Fruit fly (Drosophila melanogaster) whole organism, embryonic: ENCODE data around the gene RpL24.

ENCODE experiments used
- Adf1 ChIP-seq: fragments of 200-800 bp; sonication (Bioruptor generic); IDR thresholded peaks from 2 replicates; pipeline ENCODE4 v1.3.6; 2022; ENCODE audit warnings: missing biosample characterization, missing genetic modification characterization
- Bteb2 ChIP-seq: fragments of 200-800 bp; sonication (Bioruptor generic); optimal IDR thresholded peaks from 2 replicates; lab custom pipeline; 2016; ENCODE audit warnings: missing biosample characterization, missing genetic modification characterization
- CG10274 ChIP-seq: fragments of 200-800 bp; sonication (Bioruptor generic); optimal IDR thresholded peaks from 3 replicates; lab custom pipeline; 2017; ENCODE audit warnings: missing biosample characterization, mild to moderate bottlenecking, missing genetic modification characterization
- CG10979 ChIP-seq: fragments of 200-800 bp; sonication (Bioruptor generic); optimal IDR thresholded peaks from 2 replicates; lab custom pipeline; 2018; ENCODE audit warnings: missing biosample characterization, mild to moderate bottlenecking, missing genetic modification characterization, moderate library complexity
- CG11085 ChIP-seq: fragments of 200-800 bp; sonication (Bioruptor generic); IDR thresholded peaks from 2 replicates; pipeline ENCODE4 v1.3.6; 2022; ENCODE audit warnings: missing biosample characterization, missing genetic modification characterization
- CG11504 ChIP-seq: fragments of 200-800 bp; sonication (Bioruptor generic); optimal IDR thresholded peaks from 3 replicates; lab custom pipeline; 2019; ENCODE audit warnings: missing biosample characterization, mild to moderate bottlenecking, missing genetic modification characterization, moderate library complexity
- CG14050 ChIP-seq: fragments of 200-800 bp; sonication (Bioruptor generic); IDR thresholded peaks from 3 replicates; pipeline ENCODE4 v1.3.6; 2022; ENCODE audit warnings: missing biosample characterization, missing genetic modification characterization
- CG16815 ChIP-seq: fragments of 200-800 bp; sonication (Bioruptor generic); optimal IDR thresholded peaks from 3 replicates; lab custom pipeline; 2017; ENCODE audit warnings: missing biosample characterization, mild to moderate bottlenecking, missing genetic modification characterization
- CG18476 ChIP-seq: fragments of 200-800 bp; sonication (Bioruptor generic); optimal IDR thresholded peaks from 2 replicates; lab custom pipeline; 2016; ENCODE audit warnings: missing biosample characterization, mild to moderate bottlenecking, missing genetic modification characterization
- CG3065 ChIP-seq: fragments of 200-800 bp; sonication (Bioruptor generic); optimal IDR thresholded peaks from 2 replicates; lab custom pipeline; 2016; ENCODE audit warnings: missing biosample characterization, missing genetic modification characterization
- CG32532 ChIP-seq: fragments of 200-800 bp; sonication (Bioruptor generic); IDR thresholded peaks from 2 replicates; pipeline ENCODE4 v1.3.6; 2022; ENCODE audit warnings: missing biosample characterization, missing genetic modification characterization
- CG34376 ChIP-seq: fragments of 200-800 bp; sonication (Bioruptor generic); optimal IDR thresholded peaks from 2 replicates; lab custom pipeline; 2018; ENCODE audit warnings: missing biosample characterization, mild to moderate bottlenecking, missing genetic modification characterization
- CG4282 ChIP-seq: fragments of 200-800 bp; sonication (Bioruptor generic); optimal IDR thresholded peaks from 2 replicates; lab custom pipeline; 2016; ENCODE audit warnings: missing biosample characterization, missing genetic modification characterization
- CG7963 ChIP-seq: fragments of 200-800 bp; sonication (Bioruptor generic); IDR thresholded peaks from 3 replicates; pipeline ENCODE4 v1.3.6; 2022; ENCODE audit warnings: missing biosample characterization, missing genetic modification characterization; ENCODE audit not compliant: partially characterized antibody
- CG8765 ChIP-seq: fragments of 200-800 bp; sonication (Bioruptor generic); IDR thresholded peaks from 2 replicates; pipeline ENCODE4 v1.3.6; 2022; ENCODE audit warnings: missing biosample characterization, missing genetic modification characterization
- Camta ChIP-seq: fragments of 200-800 bp; sonication (Bioruptor generic); optimal IDR thresholded peaks from 2 replicates; lab custom pipeline; 2016; ENCODE audit warnings: missing biosample characterization, missing genetic modification characterization
- Dbx ChIP-seq: fragments of 200-800 bp; sonication (Bioruptor generic); IDR thresholded peaks from 3 replicates; pipeline ENCODE4 v1.3.6; 2022; ENCODE audit warnings: missing biosample characterization, missing genetic modification characterization
- Dll ChIP-seq: fragments of 200-800 bp; sonication (Bioruptor generic); IDR thresholded peaks from 4 replicates; pipeline ENCODE4 v1.3.6; 2022; ENCODE audit warnings: missing biosample characterization, missing genetic modification characterization; ENCODE audit not compliant: partially characterized antibody
- E2f1 ChIP-seq: fragments of 200-800 bp; sonication (Bioruptor generic); IDR thresholded peaks from 2 replicates; pipeline ENCODE4 v1.3.6; 2022; ENCODE audit warnings: missing biosample characterization, missing genetic modification characterization
- Ets65A ChIP-seq: fragments of 200-800 bp; sonication (Bioruptor generic); peaks from one replicate; lab custom pipeline; 2016; ENCODE audit warnings: missing biosample characterization, missing genetic modification characterization
- Ets97D ChIP-seq: fragments of 200-800 bp; sonication (Bioruptor generic); optimal IDR thresholded peaks from 3 replicates; lab custom pipeline; 2016; ENCODE audit warnings: missing biosample characterization, missing genetic modification characterization
- Fer1 ChIP-seq: fragments of 200-800 bp; sonication (Bioruptor generic); optimal IDR thresholded peaks from 2 replicates; lab custom pipeline; 2017; ENCODE audit warnings: missing biosample characterization, mild to moderate bottlenecking, missing genetic modification characterization
- HmgD ChIP-seq: fragments of 200-800 bp; sonication (Bioruptor generic); optimal IDR thresholded peaks from 3 replicates; lab custom pipeline; 2016; ENCODE audit warnings: missing biosample characterization, missing genetic modification characterization
- Myb ChIP-seq: fragments of 200-800 bp; sonication (Bioruptor generic); optimal IDR thresholded peaks from 2 replicates; lab custom pipeline; 2016; ENCODE audit warnings: missing biosample characterization, missing genetic modification characterization
- Nf-YC ChIP-seq: fragments of 200-800 bp; optimal IDR thresholded peaks from 3 replicates; lab custom pipeline; 2019; ENCODE audit warnings: missing biosample characterization, mild to moderate bottlenecking, missing genetic modification characterization, moderate library complexity
- NfI ChIP-seq: fragments of 200-800 bp; sonication (Bioruptor generic); optimal IDR thresholded peaks from 3 replicates; lab custom pipeline; 2018; ENCODE audit warnings: missing biosample characterization, mild to moderate bottlenecking, missing genetic modification characterization, moderate library complexity
- Poxn ChIP-seq: fragments of 200-800 bp; sonication (Bioruptor generic); IDR thresholded peaks from 2 replicates; pipeline ENCODE4 v1.3.6; 2022; ENCODE audit warnings: missing biosample characterization, missing genetic modification characterization
- Rfx ChIP-seq: fragments of 200-800 bp; sonication (Bioruptor generic); IDR thresholded peaks from 2 replicates; pipeline ENCODE4 v1.3.6; 2022; ENCODE audit warnings: missing biosample characterization, missing genetic modification characterization
- Side ChIP-seq: fragments of 200-800 bp; sonication (Bioruptor generic); optimal IDR thresholded peaks from 2 replicates; lab custom pipeline; 2016; ENCODE audit warnings: missing biosample characterization, missing genetic modification characterization
- Ssrp ChIP-seq: fragments of 200-800 bp; sonication (Bioruptor generic); optimal IDR thresholded peaks from 2 replicates; lab custom pipeline; 2018; ENCODE audit warnings: missing biosample characterization, mild to moderate bottlenecking, missing genetic modification characterization, moderate library complexity
- Vsx1 ChIP-seq: fragments of 200-800 bp; sonication (Bioruptor generic); optimal IDR thresholded peaks from 2 replicates; lab custom pipeline; 2017; ENCODE audit warnings: missing biosample characterization, mild to moderate bottlenecking, missing genetic modification characterization, missing genetic modification reagents
- Xbp1 ChIP-seq: fragments of 200-800 bp; sonication (Bioruptor generic); optimal IDR thresholded peaks from 3 replicates; lab custom pipeline; 2016; ENCODE audit warnings: missing biosample characterization, mild to moderate bottlenecking, missing genetic modification characterization
- al ChIP-seq: fragments of 200-800 bp; sonication (Bioruptor generic); IDR thresholded peaks from 2 replicates; pipeline ENCODE4 v1.3.6; 2022; ENCODE audit warnings: missing biosample characterization, missing genetic modification characterization
- amos ChIP-seq: fragments of 200-800 bp; sonication (Bioruptor generic); IDR thresholded peaks from 2 replicates; pipeline ENCODE4 v1.3.6; 2022; ENCODE audit warnings: missing biosample characterization, missing genetic modification characterization; ENCODE audit not compliant: partially characterized antibody
- bab2 ChIP-seq: fragments of 200-800 bp; sonication (Bioruptor generic); optimal IDR thresholded peaks from 2 replicates; lab custom pipeline; 2016; ENCODE audit warnings: missing biosample characterization, missing genetic modification characterization
- bigmax ChIP-seq: fragments of 200-800 bp; sonication (Bioruptor generic); optimal IDR thresholded peaks from 2 replicates; lab custom pipeline; 2018; ENCODE audit warnings: missing biosample characterization, mild to moderate bottlenecking, missing genetic modification characterization
- dan ChIP-seq: fragments of 200-800 bp; sonication (Bioruptor generic); IDR thresholded peaks from 2 replicates; pipeline ENCODE4 v1.3.6; 2022; ENCODE audit warnings: missing biosample characterization, missing genetic modification characterization
- en ChIP-seq: fragments of 200-800 bp; sonication (Bioruptor generic); optimal IDR thresholded peaks from 2 replicates; lab custom pipeline; 2016; ENCODE audit warnings: missing biosample characterization, missing genetic modification characterization
- gem ChIP-seq: fragments of 200-800 bp; sonication (Bioruptor generic); optimal IDR thresholded peaks from 2 replicates; lab custom pipeline; 2019; ENCODE audit warnings: missing biosample characterization, mild to moderate bottlenecking, missing genetic modification characterization, moderate library complexity
- insv ChIP-seq, 2 experiments: fragments of 200-800 bp; sonication (Bioruptor generic); optimal IDR thresholded peaks; 3 replicates each; lab custom pipeline; 2016 to 2018; ENCODE audit warnings: missing biosample characterization in 2 of 2, missing genetic modification characterization in 2 of 2
- klu ChIP-seq: fragments of 200-800 bp; sonication (Bioruptor generic); IDR thresholded peaks from 2 replicates; pipeline ENCODE4 v1.3.6; 2022; ENCODE audit warnings: missing biosample characterization, missing genetic modification characterization
- lilli ChIP-seq: fragments of 200-800 bp; sonication (Bioruptor generic); optimal IDR thresholded peaks from 3 replicates; lab custom pipeline; 2016; ENCODE audit warnings: missing biosample characterization, missing genetic modification characterization
- oc ChIP-seq: fragments of 200-800 bp; sonication (Bioruptor generic); optimal IDR thresholded peaks from 2 replicates; lab custom pipeline; 2018; ENCODE audit warnings: missing biosample characterization, mild to moderate bottlenecking, missing genetic modification characterization, moderate library complexity
- odd ChIP-seq: fragments of 200-800 bp; sonication (Bioruptor generic); optimal IDR thresholded peaks from 2 replicates; lab custom pipeline; 2017; ENCODE audit warnings: missing biosample characterization, mild to moderate bottlenecking, missing genetic modification characterization
- phol ChIP-seq: fragments of 200-800 bp; sonication (Bioruptor generic); optimal IDR thresholded peaks from 3 replicates; lab custom pipeline; 2018; ENCODE audit warnings: missing biosample characterization, mild to moderate bottlenecking, missing genetic modification characterization, moderate library complexity
- repo ChIP-seq: fragments of 200-800 bp; sonication (Bioruptor generic); optimal IDR thresholded peaks from 2 replicates; lab custom pipeline; 2016; ENCODE audit warnings: missing biosample characterization, missing genetic modification characterization
- rib ChIP-seq: fragments of 200-800 bp; sonication (Bioruptor generic); IDR thresholded peaks from 2 replicates; pipeline ENCODE4 v1.3.6; 2022; ENCODE audit warnings: missing biosample characterization, missing genetic modification characterization
- sisA ChIP-seq: fragments of 200-800 bp; sonication (Bioruptor generic); IDR thresholded peaks from 2 replicates; pipeline ENCODE4 v1.3.6; 2022; ENCODE audit warnings: missing biosample characterization, missing genetic modification characterization
- sug ChIP-seq: fragments of 200-800 bp; optimal IDR thresholded peaks from 2 replicates; lab custom pipeline; 2019; ENCODE audit warnings: missing biosample characterization, mild to moderate bottlenecking, missing genetic modification characterization, moderate library complexity
- tll ChIP-seq, 2 experiments: fragments of 200-800 bp in 1 of 2; fragments of >200 bp in 1 of 2; sonication (Bioruptor generic) in 1 of 2; optimal IDR thresholded peaks; 2 replicates each; lab custom pipeline; 2017 to 2019; ENCODE audit warnings: missing biosample characterization in 2 of 2, missing genetic modification characterization in 2 of 2, mild to moderate bottlenecking in 1 of 2, moderate library complexity in 1 of 2
- twi ChIP-seq: fragments of 200-800 bp; optimal IDR thresholded peaks from 2 replicates; lab custom pipeline; 2019; ENCODE audit warnings: missing biosample characterization, mild to moderate bottlenecking, missing genetic modification characterization, moderate library complexity

The RpL24 gene

DNA sequence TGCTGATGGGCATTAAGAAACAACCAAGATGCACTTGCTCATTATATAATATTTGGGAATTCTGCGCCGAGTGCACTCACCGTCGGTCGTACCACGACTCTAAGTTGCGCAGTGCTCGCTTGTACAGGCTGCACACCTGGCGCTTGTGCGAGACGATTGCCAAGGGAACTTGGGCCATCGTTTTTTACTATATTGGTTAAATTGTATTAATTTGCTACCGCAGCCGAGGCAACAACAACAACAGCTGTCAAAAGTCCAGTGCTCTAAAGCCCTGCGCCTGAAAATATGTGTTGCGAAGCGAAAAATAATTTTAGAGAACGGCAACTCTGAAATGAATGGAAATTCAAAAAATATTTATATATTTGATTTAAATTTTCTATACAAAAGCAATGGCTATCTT is 24.2 kb downstream of the RpL24 start, which contains the start of gene ND-B22 (continued):
- no peak for TF ChIP-seq insv (GFP tag; optimal IDR thresholded peaks at IDR 0.05; lab: Kevin White, UChicago)
- TF ChIP-seq Fer1: peak; percentile 61
- TF ChIP-seq HmgD (GFP tag; lab: Kevin White, UChicago): no peak
- TF ChIP-seq E2f1 (GFP tag; lab: Robert Waterston, UW): no peak
- peak; percentile 37; the same call in 1 of the 4 replicates for TF ChIP-seq Dll
- TF ChIP-seq Xbp1: peak; percentile 55
- TF ChIP-seq CG8765 (GFP tag; lab: Robert Waterston, UW): no peak
- peak; percentile 8 for TF ChIP-seq repo (GFP tag; lab: Kevin White, UChicago)
- TF ChIP-seq klu (GFP tag; lab: Robert Waterston, UW): no peak
- TF ChIP-seq Rfx: peak; percentile 70
- peak; percentile 57 for TF ChIP-seq CG32532 (GFP tag; lab: Robert Waterston, UW)
- peak; percentile 67 for TF ChIP-seq lilli (GFP tag; lab: Kevin White, UChicago)
- no peak for TF ChIP-seq sisA
- TF ChIP-seq sug: peak; percentile 53
- no peak for TF ChIP-seq rib (GFP tag; lab: Robert Waterston, UW)
- TF ChIP-seq gem (tag; lab: Kevin White, UChicago): peak; percentile 43
- TF ChIP-seq CG16815 (GFP tag; lab: Kevin White, UChicago): no peak
- TF ChIP-seq amos (GFP tag; lab: Robert Waterston, UW): peak; percentile 30; the same call in 1 of the 2 replicates
- no peak; the same call in 1 of the 2 replicates for TF ChIP-seq Adf1 (GFP tag; lab: Robert Waterston, UW)
- no peak for TF ChIP-seq en
- peak; percentile 71 for TF ChIP-seq Ets97D (GFP tag; lab: Kevin White, UChicago)
- TF ChIP-seq al: no peak
- no peak for TF ChIP-seq tll (GFP tag; optimal IDR thresholded peaks at IDR 0.05; lab: Kevin White, UChicago)
- TF ChIP-seq CG18476 (GFP tag; lab: Kevin White, UChicago): peak; percentile 1
- peak; percentile 73 for TF ChIP-seq Myb (GFP tag; lab: Kevin White, UChicago)
- TF ChIP-seq odd (GFP tag; lab: Kevin White, UChicago): peak; percentile 32
- TF ChIP-seq Bteb2: peak; percentile 8
- peak; percentile 6 for TF ChIP-seq bab2 (GFP tag; lab: Kevin White, UChicago)
- no peak for TF ChIP-seq Camta (GFP tag; lab: Kevin White, UChicago)
- peak; percentile 22 for TF ChIP-seq CG10979
- no peak for TF ChIP-seq oc (tag; lab: Kevin White, UChicago)
- peak; percentile 24; the same call in 1 of the 3 replicates for TF ChIP-seq Dbx
- TF ChIP-seq Ssrp (tag; lab: Kevin White, UChicago): peak; percentile 6
- TF ChIP-seq CG11504 (tag; lab: Kevin White, UChicago): peak; percentile 32
- peak; percentile 12 for TF ChIP-seq twi (tag; lab: Kevin White, UChicago)
- TF ChIP-seq Vsx1: peak; percentile 33
- TF ChIP-seq Side (GFP tag; lab: Kevin White, UChicago): no peak
- TF ChIP-seq NfI (GFP tag; lab: Kevin White, UChicago): peak; percentile 68
- 0 out of 2 replicates have a peak, but pooled peaks have one; percentile 11 for TF ChIP-seq CG11085
- TF ChIP-seq phol: peak; percentile 46
- no peak for TF ChIP-seq CG3065 (GFP tag; lab: Kevin White, UChicago)
- TF ChIP-seq CG7963: peak; percentile 16; the same call in 1 of the 3 replicates
- TF ChIP-seq Ets65A: no peak
- TF ChIP-seq CG4282 (GFP tag; lab: Kevin White, UChicago): no peak
- TF ChIP-seq dan (GFP tag; lab: Robert Waterston, UW): no peak
- TF ChIP-seq CG10274 (GFP tag; lab: Kevin White, UChicago): no peak
- TF ChIP-seq Poxn: no peak
- no peak; the same call in 2 of the 3 replicates for TF ChIP-seq CG14050
- TF ChIP-seq CG34376: peak; percentile 33
- TF ChIP-seq Nf-YC (tag; lab: Kevin White, UChicago): peak; percentile 47
- no peak for TF ChIP-seq bigmax
